Worm (Caenorhabditis elegans): ENCODE measurements around the gene cht-2.

cht-2 gene

ce11 chrII:8516783-8517182 lies 3.9 kb upstream of the cht-2 start, which contains the start of gene rnh-2 (continued):
- TF ChIP-seq ceh-28 (tag; optimal IDR thresholded peaks at IDR 0.05) (no peak), egl-27 (tag; optimal IDR thresholded peaks at IDR 0.05) (no peak), mdl-1 (tag; optimal IDR thresholded peaks at IDR 0.05) (peak in 1 of 2 experiments; percentile 18), tra-1 (GFP tag; IDR thresholded peaks at IDR 0.05) (no peak), ces-1 (GFP tag; optimal IDR thresholded peaks at IDR 0.05) (no peak), ama-1 (optimal IDR thresholded peaks at IDR 0.05) (no peak), rbr-2 (tag; optimal IDR thresholded peaks at IDR 0.05) (peak; percentile 49), ceh-62 (tag; optimal IDR thresholded peaks at IDR 0.05) (no peak), lin-29 (GFP tag; IDR thresholded peaks at IDR 0.05) (no peak), ZK337.2 (GFP tag; IDR thresholded peaks at IDR 0.05) (peak; percentile 70; the same call in 1 of the 2 replicates), Y105C5A.15 (GFP tag; IDR thresholded peaks at IDR 0.05) (no peak), unc-130 (GFP tag; optimal IDR thresholded peaks at IDR 0.05) (peak; percentile 95), nhr-102 (tag; optimal IDR thresholded peaks at IDR 0.05) (peak; percentile 59), mes-2 (tag; optimal IDR thresholded peaks at IDR 0.05; ENCODE audit: poor library complexity, severe bottlenecking) (peak; percentile 97), F49E8.2 (tag; optimal IDR thresholded peaks at IDR 0.05; ENCODE audit: borderline replicate concordance) (no peak), php-3 (GFP tag; IDR thresholded peaks at IDR 0.05) (no peak), mxl-3 (GFP tag; optimal IDR thresholded peaks at IDR 0.05) (peak; percentile 7), tag-97 (GFP tag; IDR thresholded peaks at IDR 0.05) (no peak), daf-8 (GFP tag; IDR thresholded peaks at IDR 0.05) (no peak), unc-39 (tag; optimal IDR thresholded peaks at IDR 0.05) (no peak), ceh-82 (tag; optimal IDR thresholded peaks at IDR 0.05) (no peak), arid-1 (GFP tag; conservative IDR thresholded peaks at IDR 0.05) (no peak), nhr-10 (tag; optimal IDR thresholded peaks at IDR 0.05) (no peak), nhr-111 (GFP tag; optimal IDR thresholded peaks at IDR 0.05) (no peak), zip-11 (GFP tag; IDR thresholded peaks at IDR 0.05) (no peak), F10B5.3 (tag; optimal IDR thresholded peaks at IDR 0.05) (no peak), ceh-44 (GFP tag; IDR thresholded peaks at IDR 0.05) (0 out of 2 replicates have a peak, but pooled peaks have one; percentile 57), nhr-11 (tag; optimal IDR thresholded peaks at IDR 0.05) (no peak), F44E2.7 (GFP tag; IDR thresholded peaks at IDR 0.05) (no peak), zag-1 (tag; optimal IDR thresholded peaks at IDR 0.05) (no peak), nhr-25 (tag; optimal IDR thresholded peaks at IDR 0.05; ENCODE audit: borderline replicate concordance, insufficient read depth) (no peak), nhr-6 (tag; optimal IDR thresholded peaks at IDR 0.05) (peak; percentile 45), ztf-11 (tag; optimal IDR thresholded peaks at IDR 0.05) (no peak), lim-7 (GFP tag; IDR thresholded peaks at IDR 0.05) (no peak), dmd-6 (GFP tag; IDR thresholded peaks at IDR 0.05) (peak; percentile 31; the same call in 1 of the 2 replicates), spr-1 (tag; optimal IDR thresholded peaks at IDR 0.05) (no peak), snpc-1.2 (GFP tag; IDR thresholded peaks at IDR 0.05) (no peak), duxl-1 (tag; optimal IDR thresholded peaks at IDR 0.05; ENCODE audit: poor library complexity) (peak; percentile 62), ztf-7 (tag; optimal IDR thresholded peaks at IDR 0.05) (no peak), mxl-2 (GFP tag; conservative IDR thresholded peaks at IDR 0.05) (no peak), pha-4 (GFP tag; IDR thresholded peaks at IDR 0.05) (peak; percentile 16; the same call in 1 of the 2 replicates), pha-4 (tag; optimal IDR thresholded peaks at IDR 0.05) (no peak), lin-13 (GFP tag; optimal IDR thresholded peaks at IDR 0.05) (peak; percentile 18), daf-12 (tag; optimal IDR thresholded peaks at IDR 0.05) (no peak), daf-16 (GFP tag; optimal IDR thresholded peaks at IDR 0.05) (no peak), daf-16 (tag; optimal IDR thresholded peaks at IDR 0.05) (peak; percentile 50), lin-39 (tag; optimal IDR thresholded peaks at IDR 0.05) (no peak), hlh-30 (tag; optimal IDR thresholded peaks at IDR 0.05; ENCODE audit: insufficient read depth) (peak; percentile 30), nhr-77 (tag; optimal IDR thresholded peaks at IDR 0.05) (peak; percentile 62), hlh-11 (tag; optimal IDR thresholded peaks at IDR 0.05) (peak; percentile 34), lin-38 (GFP tag; IDR thresholded peaks at IDR 0.05) (peak; percentile 99), aha-1 (tag) (peak; percentile 80)

All from whole organism, L4 larva.